Worm (Caenorhabditis elegans) whole organism, midembryonic: Measurements from ENCODE around the gene F23H11.4.

ENCODE experiments used
- flt-1 ChIP-seq: fragments of 200-800 bp; sonication (Bioruptor generic); IDR thresholded peaks from 2 replicates; pipeline ENCODE4 v1.3.6; 2022; ENCODE audit warnings: missing genetic modification characterization, missing compliant biosample characterization
- klf-2 ChIP-seq: fragments of 200-800 bp; sonication (Bioruptor generic); conservative IDR thresholded peaks from 2 replicates; pipeline ENCODE4 v1.3.6; 2022; ENCODE audit warnings: missing genetic modification reagents, missing genetic modification characterization, missing compliant biosample characterization
- med-1 ChIP-seq: sonication (generic microtip); optimal IDR thresholded peaks from 2 replicates; lab custom pipeline; 2017; ENCODE audit warnings: missing genetic modification characterization, mild to moderate bottlenecking, missing compliant biosample characterization, antibody characterized with exemption, missing genetic modification reagents; ENCODE audit not compliant: insufficient read depth
- ref-1 ChIP-seq: fragments of 200-800 bp; sonication (Bioruptor generic); conservative IDR thresholded peaks from 2 replicates; pipeline ENCODE4 v1.3.6; 2022; ENCODE audit warnings: missing genetic modification reagents, missing genetic modification characterization, missing compliant biosample characterization
- ztf-23 ChIP-seq: fragments of 200-800 bp; sonication (Bioruptor generic); IDR thresholded peaks from 2 replicates; pipeline ENCODE4 v1.3.6; 2022; ENCODE audit warnings: missing genetic modification reagents, missing genetic modification characterization, missing compliant biosample characterization

- TF ChIP-seq med-1 (GFP tag; lab: Kevin White, UChicago), result no peak
- TF ChIP-seq ref-1 (GFP tag; lab: Robert Waterston, UW), result no peak
- TF ChIP-seq klf-2 (GFP tag; lab: Robert Waterston, UW), result no peak
- no peak for TF ChIP-seq ztf-23 (GFP tag; lab: Robert Waterston, UW)
- no peak for TF ChIP-seq flt-1 (GFP tag; lab: Robert Waterston, UW)
Measured at ce11 chrIII:926216-926615, 18.9 kb upstream of the F23H11.4 start, which contains the start of gene pef-1.
